Fruit fly (Drosophila melanogaster): ENCODE measurements around the gene Hs2st.

DNA sequence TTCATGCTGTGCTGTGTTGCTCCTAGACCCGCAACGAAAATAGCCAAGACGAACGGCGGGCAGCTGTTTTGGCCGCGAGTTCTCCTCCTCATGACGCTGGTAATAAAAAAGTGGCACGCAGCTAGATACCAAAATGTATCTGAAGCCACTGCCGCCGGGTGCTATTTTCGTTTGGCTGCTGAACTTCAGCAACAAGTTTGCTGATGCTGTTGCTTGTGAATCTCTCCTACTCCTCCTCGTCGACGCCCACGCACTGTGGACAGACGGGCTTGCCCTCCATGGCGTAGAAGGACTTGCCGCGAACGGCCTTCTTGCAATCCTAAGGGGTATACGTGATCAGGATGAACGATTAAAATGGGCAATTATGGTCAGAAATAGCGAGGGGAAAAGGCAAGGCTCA is 41.2 kb downstream of the Hs2st start:
- TF ChIP-seq psq (optimal IDR thresholded peaks at IDR 0.05): no peak
- no peak for TF ChIP-seq CG8478 (optimal IDR thresholded peaks at IDR 0.05)
- no peak for TF ChIP-seq pan (optimal IDR thresholded peaks at IDR 0.05)
- no peak for TF ChIP-seq EcR (GFP tag; optimal IDR thresholded peaks at IDR 0.05)

Data from whole organism.